Worm (Caenorhabditis elegans): ENCODE results near the gene rps-13.
A peak's percentile ranks its signal among the peaks of the same experiment; 100 is the strongest.

rps-13 gene

ce11 chrIII:6350424-6350823 is 24.4 kb downstream of the rps-13 start:
- no peak for TF ChIP-seq ama-1 (optimal IDR thresholded peaks at IDR 0.05)
- no peak for TF ChIP-seq jun-1 (tag; optimal IDR thresholded peaks at IDR 0.05)
- TF ChIP-seq hlh-11 (tag; optimal IDR thresholded peaks at IDR 0.05): no peak
- no peak for TF ChIP-seq nhr-42 (GFP tag; IDR thresholded peaks at IDR 0.05)
- TF ChIP-seq tag-97 (GFP tag; IDR thresholded peaks at IDR 0.05): no peak
- TF ChIP-seq lin-15B (tag; optimal IDR thresholded peaks at IDR 0.05): no peak
- no peak for TF ChIP-seq madf-5 (GFP tag; IDR thresholded peaks at IDR 0.05)
- no peak for TF ChIP-seq fos-1 (tag; optimal IDR thresholded peaks at IDR 0.05)
- no peak for TF ChIP-seq F10B5.3 (tag; optimal IDR thresholded peaks at IDR 0.05)
- TF ChIP-seq hmg-1.1 (GFP tag; IDR thresholded peaks at IDR 0.05): no peak
- peak; percentile 17 for TF ChIP-seq rbr-2 (tag; optimal IDR thresholded peaks at IDR 0.05)
- TF ChIP-seq nhr-6 (tag; optimal IDR thresholded peaks at IDR 0.05): no peak
- TF ChIP-seq zip-2 (tag; optimal IDR thresholded peaks at IDR 0.05): no peak
- TF ChIP-seq aha-1 (tag): no peak
- no peak for TF ChIP-seq php-3 (GFP tag; IDR thresholded peaks at IDR 0.05)
- TF ChIP-seq dmd-9 (GFP tag; IDR thresholded peaks at IDR 0.05): no peak
- TF ChIP-seq F49E8.2 (tag; optimal IDR thresholded peaks at IDR 0.05; ENCODE audit: borderline replicate concordance): no peak
- no peak for TF ChIP-seq nhr-76 (tag; optimal IDR thresholded peaks at IDR 0.05)
- TF ChIP-seq ces-1 (GFP tag; optimal IDR thresholded peaks at IDR 0.05): peak; percentile 91
- TF ChIP-seq spr-1 (tag; optimal IDR thresholded peaks at IDR 0.05): no peak
- TF ChIP-seq ctbp-1 (GFP tag; IDR thresholded peaks at IDR 0.05): peak; percentile 65; the same call in 1 of the 2 replicates
- TF ChIP-seq hif-1 (tag; optimal IDR thresholded peaks at IDR 0.05): no peak
- no peak for TF ChIP-seq mxl-2 (GFP tag; conservative IDR thresholded peaks at IDR 0.05)
- peak in 1 of 2 experiments; percentile 15 for TF ChIP-seq lsy-2 (tag; optimal IDR thresholded peaks at IDR 0.05)
- no peak for TF ChIP-seq ceh-20 (GFP tag; IDR thresholded peaks at IDR 0.05)
- TF ChIP-seq lim-7 (GFP tag; IDR thresholded peaks at IDR 0.05): no peak
- TF ChIP-seq arid-1 (GFP tag; conservative IDR thresholded peaks at IDR 0.05): no peak
- no peak for TF ChIP-seq T26A8.4 (GFP tag; IDR thresholded peaks at IDR 0.05)
- TF ChIP-seq fkh-10 (GFP tag; optimal IDR thresholded peaks at IDR 0.05): peak; percentile 73
- no peak for TF ChIP-seq mep-1 (tag; optimal IDR thresholded peaks at IDR 0.05)

ce11 chrIII:6348578-6348977 is 26.2 kb downstream of the rps-13 start:
- peak in 1 of 2 experiments; percentile 66 for TF ChIP-seq lsy-2 (tag; optimal IDR thresholded peaks at IDR 0.05)
- TF ChIP-seq hlh-30 (tag; optimal IDR thresholded peaks at IDR 0.05; ENCODE audit: insufficient read depth): peak; percentile 77
- no peak for TF ChIP-seq aly-2 (tag; optimal IDR thresholded peaks at IDR 0.05)
- peak; percentile 36 for TF ChIP-seq dmd-6 (GFP tag; IDR thresholded peaks at IDR 0.05)
- peak in 1 of 2 experiments; percentile 19 for TF ChIP-seq hif-1 (tag; optimal IDR thresholded peaks at IDR 0.05)
- TF ChIP-seq ctbp-1 (GFP tag; IDR thresholded peaks at IDR 0.05): peak; percentile 73
- TF ChIP-seq mdl-1 (tag; optimal IDR thresholded peaks at IDR 0.05): peak in 1 of 2 experiments; percentile 73
- TF ChIP-seq mep-1 (tag; optimal IDR thresholded peaks at IDR 0.05): peak; percentile 16
- TF ChIP-seq spr-3 (GFP tag; optimal IDR thresholded peaks at IDR 0.05): no peak
- no peak for TF ChIP-seq tra-1 (GFP tag; IDR thresholded peaks at IDR 0.05)
- no peak for TF ChIP-seq mes-2 (tag; optimal IDR thresholded peaks at IDR 0.05; ENCODE audit: poor library complexity, severe bottlenecking)
- no peak for TF ChIP-seq skn-1 (tag; optimal IDR thresholded peaks at IDR 0.05)
- peak; percentile 37 for TF ChIP-seq rbr-2 (tag; optimal IDR thresholded peaks at IDR 0.05)
- TF ChIP-seq pha-4 (GFP tag; IDR thresholded peaks at IDR 0.05): no peak
- no peak for TF ChIP-seq pha-4 (tag; optimal IDR thresholded peaks at IDR 0.05)
- no peak for TF ChIP-seq nhr-10 (tag; optimal IDR thresholded peaks at IDR 0.05)
- TF ChIP-seq hlh-11 (tag; optimal IDR thresholded peaks at IDR 0.05): no peak
- TF ChIP-seq nhr-48 (tag; optimal IDR thresholded peaks at IDR 0.05): peak; percentile 5
- TF ChIP-seq Y48G9A.11 (GFP tag; IDR thresholded peaks at IDR 0.05): no peak
- TF ChIP-seq nhr-102 (tag; optimal IDR thresholded peaks at IDR 0.05): no peak
- no peak for TF ChIP-seq ZK546.5 (tag; optimal IDR thresholded peaks at IDR 0.05)
- TF ChIP-seq T26A8.4 (GFP tag; IDR thresholded peaks at IDR 0.05): no peak
- peak; percentile 69 for TF ChIP-seq fkh-10 (GFP tag; optimal IDR thresholded peaks at IDR 0.05)
- TF ChIP-seq aha-1 (tag): peak; percentile 88
- TF ChIP-seq Y5F2A.4 (GFP tag; optimal IDR thresholded peaks at IDR 0.05): no peak
- TF ChIP-seq hmg-1.1 (GFP tag; IDR thresholded peaks at IDR 0.05): 0 out of 2 replicates have a peak, but pooled peaks have one; percentile 16
- TF ChIP-seq fos-1 (tag; optimal IDR thresholded peaks at IDR 0.05): no peak
- TF ChIP-seq R02D3.7 (tag; optimal IDR thresholded peaks at IDR 0.05): no peak
- TF ChIP-seq F37D6.2 (tag; optimal IDR thresholded peaks at IDR 0.05): peak; percentile 38
- no peak for TF ChIP-seq mxl-2 (GFP tag; conservative IDR thresholded peaks at IDR 0.05)
- peak in 1 of 2 experiments; percentile 45 for TF ChIP-seq unc-62 (GFP tag; optimal IDR thresholded peaks at IDR 0.05 in 1 of 2)
- TF ChIP-seq unc-62 (tag; optimal IDR thresholded peaks at IDR 0.05): no peak
